Fruit fly (Drosophila melanogaster): ENCODE measurements around the gene Rab3-GAP.
A peak's percentile ranks its signal among the peaks of the same experiment; 100 is the strongest.

The Rab3-GAP gene

dm6 chr2L:12010100-12010876 is 52.7 kb downstream of the Rab3-GAP start:
- TF ChIP-seq CG14655 (GFP tag; optimal IDR thresholded peaks at IDR 0.05) (peak; percentile 19), CG34367 (tag; optimal IDR thresholded peaks at IDR 0.05) (no peak), CG8159 (tag; optimal IDR thresholded peaks at IDR 0.05) (no peak), rn (GFP tag; IDR thresholded peaks at IDR 0.05) (no peak), fd96Ca (GFP tag; IDR thresholded peaks at IDR 0.05) (no peak), CG4496 (GFP tag; IDR thresholded peaks at IDR 0.05) (no peak), Pif1B (GFP tag; optimal IDR thresholded peaks at IDR 0.05) (peak; percentile 18), D1 (tag; optimal IDR thresholded peaks at IDR 0.05) (no peak), Snoo (tag; optimal IDR thresholded peaks at IDR 0.05) (peak; percentile 30), CG12605 (GFP tag; IDR thresholded peaks at IDR 0.05) (no peak), EcR (GFP tag; optimal IDR thresholded peaks at IDR 0.05) (peak; percentile 93), CG32121 (GFP tag; IDR thresholded peaks at IDR 0.05) (no peak), CG13204 (GFP tag; optimal IDR thresholded peaks at IDR 0.05) (peak; percentile 91), CG10348 (GFP tag; IDR thresholded peaks at IDR 0.05) (no peak), CG9948 (tag; optimal IDR thresholded peaks at IDR 0.05) (no peak), gl (tag; optimal IDR thresholded peaks at IDR 0.05) (peak; percentile 3), Pif1A (GFP tag; optimal IDR thresholded peaks at IDR 0.05) (no peak)
